Fruit fly (Drosophila melanogaster) whole organism, wandering third instar larva: ENCODE results near the gene Lcp65Ab1.

Source experiments
- CG32264 ChIP-seq: fragments of 200-800 bp; sonication (Bioruptor generic); optimal IDR thresholded peaks from 2 replicates; lab custom pipeline; 2016; ENCODE audit warnings: missing biosample characterization, missing genetic modification characterization
- CG9705 ChIP-seq: fragments of 200-800 bp; sonication (Bioruptor generic); optimal IDR thresholded peaks from 2 replicates; lab custom pipeline; 2018; ENCODE audit warnings: missing biosample characterization, mild to moderate bottlenecking, missing genetic modification characterization
- CrebA ChIP-seq: fragments of 200-800 bp; sonication (Bioruptor generic); optimal IDR thresholded peaks from 2 replicates; lab custom pipeline; 2016; ENCODE audit warnings: missing biosample characterization, mild to moderate bottlenecking, missing genetic modification characterization, borderline replicate concordance
- Dif ChIP-seq: fragments of 200-275, 200-300 bp; sonication (Bioruptor generic); optimal IDR thresholded peaks from 2 replicates; lab custom pipeline; 2018; ENCODE audit warnings: missing biosample characterization, missing genetic modification characterization; ENCODE audit not compliant: partially characterized antibody
- GATAd ChIP-seq: sonication (Bioruptor generic); optimal IDR thresholded peaks from 2 replicates; lab custom pipeline; 2016; ENCODE audit warnings: missing biosample characterization, missing genetic modification characterization
- HLH106 ChIP-seq: fragments of 200-800 bp; optimal IDR thresholded peaks from 3 replicates; lab custom pipeline; 2019; ENCODE audit warnings: missing biosample characterization, mild to moderate bottlenecking, missing genetic modification characterization, moderate library complexity
- Hnf4 ChIP-seq: fragments of 200-800 bp; sonication (Bioruptor generic); optimal IDR thresholded peaks from 2 replicates; lab custom pipeline; 2016; ENCODE audit warnings: missing biosample characterization, mild to moderate bottlenecking, missing genetic modification characterization
- Hr78 ChIP-seq: fragments of >200 bp; optimal IDR thresholded peaks from 2 replicates; lab custom pipeline; 2017; ENCODE audit warnings: missing biosample characterization, missing genetic modification characterization
- Hr83 ChIP-seq: fragments of 200-300 bp; sonication (Bioruptor generic); optimal IDR thresholded peaks from 2 replicates; lab custom pipeline; 2016; ENCODE audit warnings: missing biosample characterization, mild to moderate bottlenecking, missing genetic modification characterization, moderate library complexity; ENCODE audit not compliant: poor library complexity, severe bottlenecking
- Jra ChIP-seq: sonication (Bioruptor generic); optimal IDR thresholded peaks from 2 replicates; lab custom pipeline; 2016; ENCODE audit warnings: missing biosample characterization, missing genetic modification characterization
- Mio ChIP-seq: sonication (Bioruptor generic); optimal IDR thresholded peaks from 2 replicates; lab custom pipeline; 2016; ENCODE audit warnings: missing biosample characterization, missing genetic modification characterization
- Myc ChIP-seq: fragments of >200 bp; optimal IDR thresholded peaks from 2 replicates; lab custom pipeline; 2017
- N ChIP-seq: fragments of >200 bp; optimal IDR thresholded peaks from 2 replicates; lab custom pipeline; 2018; ENCODE audit warnings: missing biosample characterization, missing external identifiers, missing genetic modification characterization
- Rel ChIP-seq, 2 experiments: fragments of 200-800 bp; sonication (Bioruptor generic) in 1 of 2; optimal IDR thresholded peaks; 2 replicates in 1 of 2; 3 replicates in 1 of 2; lab custom pipeline; 2016 to 2019; ENCODE audit warnings: mild to moderate bottlenecking in 2 of 2, missing biosample characterization in 2 of 2, missing genetic modification characterization in 2 of 2, moderate library complexity in 1 of 2
- Sp1 ChIP-seq: fragments of 200-800 bp; sonication (Bioruptor generic); optimal IDR thresholded peaks from 3 replicates; lab custom pipeline; 2019; ENCODE audit warnings: missing biosample characterization, mild to moderate bottlenecking, missing genetic modification characterization, moderate library complexity
- Vsx2 ChIP-seq: fragments of 200-300, 225-300 bp; sonication (Bioruptor generic); optimal IDR thresholded peaks from 2 replicates; lab custom pipeline; 2018; ENCODE audit warnings: missing biosample characterization, missing genetic modification characterization; ENCODE audit not compliant: partially characterized antibody
- br ChIP-seq: fragments of 200-800 bp; sonication (Bioruptor generic); optimal IDR thresholded peaks from 2 replicates; lab custom pipeline; 2016; ENCODE audit warnings: missing biosample characterization, missing genetic modification characterization
- dl ChIP-seq, 2 experiments: fragments of 175-275, 200-275 bp in 1 of 2; fragments of 200-275 bp in 1 of 2; sonication (Bioruptor generic); optimal IDR thresholded peaks; lab custom pipeline; 2018; ENCODE audit warnings: mild to moderate bottlenecking in 2 of 2, missing biosample characterization in 2 of 2, missing genetic modification characterization in 2 of 2, moderate library complexity in 2 of 2; ENCODE audit not compliant: partially characterized antibody in 2 of 2, insufficient read depth in 1 of 2
- dmrt93B ChIP-seq: fragments of 200-800 bp; sonication (Bioruptor generic); optimal IDR thresholded peaks from 2 replicates; lab custom pipeline; 2018; ENCODE audit warnings: missing biosample characterization, mild to moderate bottlenecking, missing genetic modification characterization
- dsf ChIP-seq: sonication (Bioruptor generic); optimal IDR thresholded peaks from 2 replicates; lab custom pipeline; 2016; ENCODE audit warnings: missing biosample characterization, missing genetic modification characterization, borderline replicate concordance
- ey ChIP-seq: fragments of 200-800 bp; sonication (Bioruptor generic); optimal IDR thresholded peaks from 2 replicates; lab custom pipeline; 2016; ENCODE audit warnings: missing biosample characterization, missing genetic modification characterization
- foxo ChIP-seq, 2 experiments: fragments of 200-800 bp; sonication (Bioruptor generic); optimal IDR thresholded peaks; 2 replicates in 1 of 2; 3 replicates in 1 of 2; lab custom pipeline; 2016 to 2017; ENCODE audit warnings: missing biosample characterization in 2 of 2, missing genetic modification characterization in 2 of 2
- fru ChIP-seq: fragments of 200-800 bp; sonication (Bioruptor generic); optimal IDR thresholded peaks from 3 replicates; lab custom pipeline; 2016; ENCODE audit warnings: missing biosample characterization, mild to moderate bottlenecking, missing genetic modification characterization
- h ChIP-seq: fragments of 200-800 bp; sonication (Bioruptor generic); optimal IDR thresholded peaks from 3 replicates; lab custom pipeline; 2016; ENCODE audit warnings: missing biosample characterization, mild to moderate bottlenecking, missing genetic modification characterization
- jim ChIP-seq: fragments of 175-275, 200-325 bp; sonication (Bioruptor generic); optimal IDR thresholded peaks from 2 replicates; lab custom pipeline; 2016; ENCODE audit warnings: missing biosample characterization, mild to moderate bottlenecking, missing genetic modification characterization
- lola ChIP-seq: fragments of >200 bp; optimal IDR thresholded peaks from 2 replicates; lab custom pipeline; 2017; ENCODE audit warnings: missing biosample characterization, missing genetic modification characterization
- pan ChIP-seq: fragments of >200 bp; optimal IDR thresholded peaks from 2 replicates; lab custom pipeline; 2017
- psq ChIP-seq: fragments of 200-800 bp; sonication (Bioruptor generic); optimal IDR thresholded peaks from 3 replicates; lab custom pipeline; 2017; ENCODE audit warnings: missing biosample characterization, mild to moderate bottlenecking, missing genetic modification characterization, moderate library complexity
- rgr ChIP-seq: fragments of 200-800 bp; sonication (Bioruptor generic); optimal IDR thresholded peaks from 3 replicates; lab custom pipeline; 2016; ENCODE audit warnings: missing biosample characterization, mild to moderate bottlenecking, missing genetic modification characterization
- sage ChIP-seq: fragments of 200-800 bp; sonication (Bioruptor generic); optimal IDR thresholded peaks from 2 replicates; lab custom pipeline; 2016; ENCODE audit warnings: missing biosample characterization, mild to moderate bottlenecking, missing genetic modification characterization
- sv ChIP-seq: fragments of 200-800 bp; sonication (Bioruptor generic); optimal IDR thresholded peaks from 3 replicates; lab custom pipeline; 2016; ENCODE audit warnings: missing biosample characterization, missing genetic modification characterization
- usp ChIP-seq: fragments of >200 bp; optimal IDR thresholded peaks from 2 replicates; lab custom pipeline; 2017; ENCODE audit warnings: missing biosample characterization, missing genetic modification characterization

The Lcp65Ab1 gene

dm6 chr3L:6106717-6107116 is 42.6 kb upstream of the Lcp65Ab1 start:
- no peak for TF ChIP-seq dsf (GFP tag; lab: Kevin White, UChicago)
- no peak for TF ChIP-seq sage
- no peak for TF ChIP-seq Hr78 (GFP tag; lab: Kevin White, UChicago)
- no peak for TF ChIP-seq Myc (lab: Kevin White, UChicago)
- TF ChIP-seq ey (GFP tag; lab: Kevin White, UChicago): no peak
- TF ChIP-seq Dif: no peak
- no peak for TF ChIP-seq foxo (GFP tag; optimal IDR thresholded peaks at IDR 0.05; lab: Kevin White, UChicago)
- no peak for TF ChIP-seq dmrt93B
- TF ChIP-seq psq (GFP tag; lab: Kevin White, UChicago): no peak
- TF ChIP-seq usp (GFP tag; lab: Kevin White, UChicago): no peak
- TF ChIP-seq Sp1: no peak

dm6 chr3L:6108264-6109060 is 40.9 kb upstream of the Lcp65Ab1 start:
- TF ChIP-seq Mio (GFP tag; lab: Kevin White, UChicago) (no peak), h (GFP tag; lab: Kevin White, UChicago) (no peak), CG32264 (no peak), Myc (lab: Kevin White, UChicago) (no peak), lola (GFP tag; lab: Kevin White, UChicago) (no peak), psq (GFP tag; lab: Kevin White, UChicago) (no peak), br (GFP tag; lab: Kevin White, UChicago) (no peak), Sp1 (no peak), CrebA (GFP tag; lab: Kevin White, UChicago) (no peak), jim (GFP tag; lab: Kevin White, UChicago) (no peak), pan (lab: Kevin White, UChicago) (no peak), Jra (GFP tag; lab: Kevin White, UChicago) (no peak), Dif (no peak), Hr78 (GFP tag; lab: Kevin White, UChicago) (no peak), GATAd (GFP tag; lab: Kevin White, UChicago) (no peak), CG9705 (GFP tag; lab: Kevin White, UChicago) (no peak), Hnf4 (GFP tag; lab: Kevin White, UChicago) (no peak), Vsx2 (GFP tag; lab: Kevin White, UChicago) (no peak), N (GFP tag; lab: Kevin White, UChicago) (no peak), sage (no peak)

dm6 chr3L:6110673-6111449 is 38.5 kb upstream of the Lcp65Ab1 start:
- TF ChIP-seq Hnf4 (GFP tag; lab: Kevin White, UChicago) (no peak), pan (lab: Kevin White, UChicago) (no peak)

dm6 chr3L:6111458-6111857 is 37.9 kb upstream of the Lcp65Ab1 start:
- TF ChIP-seq usp (GFP tag; lab: Kevin White, UChicago): no peak
- no peak for TF ChIP-seq CG9705 (GFP tag; lab: Kevin White, UChicago)
- no peak for TF ChIP-seq dmrt93B
- TF ChIP-seq sv (GFP tag; lab: Kevin White, UChicago): no peak
- no peak for TF ChIP-seq Hr83
- no peak for TF ChIP-seq Mio (GFP tag; lab: Kevin White, UChicago)
- TF ChIP-seq Jra (GFP tag; lab: Kevin White, UChicago): no peak
- TF ChIP-seq Vsx2 (GFP tag; lab: Kevin White, UChicago): no peak
- TF ChIP-seq N (GFP tag; lab: Kevin White, UChicago): no peak
- no peak for TF ChIP-seq Sp1
- TF ChIP-seq psq (GFP tag; lab: Kevin White, UChicago): no peak
- TF ChIP-seq fru (GFP tag; lab: Kevin White, UChicago): no peak
- TF ChIP-seq br (GFP tag; lab: Kevin White, UChicago): no peak
- no peak for TF ChIP-seq CrebA (GFP tag; lab: Kevin White, UChicago)
- TF ChIP-seq foxo (GFP tag; optimal IDR thresholded peaks at IDR 0.05; lab: Kevin White, UChicago): no peak
- TF ChIP-seq dl (GFP tag; optimal IDR thresholded peaks at IDR 0.05; lab: Kevin White, UChicago; ENCODE audit: insufficient read depth in 1 of 2, partially characterized antibody in 2 of 2): no peak
- no peak for TF ChIP-seq HLH106
- TF ChIP-seq rgr (GFP tag; lab: Kevin White, UChicago): no peak
- no peak for TF ChIP-seq Rel (GFP tag; optimal IDR thresholded peaks at IDR 0.05; lab: Kevin White, UChicago)
- TF ChIP-seq Rel (tag; optimal IDR thresholded peaks at IDR 0.05; lab: Kevin White, UChicago): no peak
- TF ChIP-seq Dif: no peak
